Fruit fly (Drosophila melanogaster): ENCODE data around the gene CG32756.

CG32756 gene

dm6 chrX:5902701-5903100 is 42.8 kb upstream of the CG32756 start (continued):
- peak; percentile 41 for TF ChIP-seq sens (GFP tag)
- peak; percentile 32 for TF ChIP-seq lilli (GFP tag; optimal IDR thresholded peaks at IDR 0.05)

dm6 chrX:5904377-5905085 is 41.0 kb upstream of the CG32756 start:
- peak; percentile 71; the same call in 1 of the 3 replicates for TF ChIP-seq CG34422 (GFP tag; IDR thresholded peaks at IDR 0.05)
- no peak for TF ChIP-seq kay (GFP tag; optimal IDR thresholded peaks at IDR 0.05)
- no peak for TF ChIP-seq kah (GFP tag; optimal IDR thresholded peaks at IDR 0.05)
- no peak for TF ChIP-seq CG1603 (tag; optimal IDR thresholded peaks at IDR 0.05)
- TF ChIP-seq Six4 (GFP tag; optimal IDR thresholded peaks at IDR 0.05), result no peak
- no peak for TF ChIP-seq CG13775 (GFP tag; optimal IDR thresholded peaks at IDR 0.05)
- TF ChIP-seq CG12236 (GFP tag; optimal IDR thresholded peaks at IDR 0.05), result no peak
- no peak for TF ChIP-seq D (optimal IDR thresholded peaks at IDR 0.05)
- TF ChIP-seq D (GFP tag; optimal IDR thresholded peaks at IDR 0.05), result no peak
- peak; percentile 72 for TF ChIP-seq CG17385 (GFP tag; optimal IDR thresholded peaks at IDR 0.05)
- TF ChIP-seq CG15696 (tag; optimal IDR thresholded peaks at IDR 0.05), result no peak
- TF ChIP-seq Bteb2 (GFP tag; optimal IDR thresholded peaks at IDR 0.05), result no peak
- no peak for TF ChIP-seq PHDP (tag; optimal IDR thresholded peaks at IDR 0.05)
- no peak for TF ChIP-seq Nf-YB (GFP tag; optimal IDR thresholded peaks at IDR 0.05)
- no peak for TF ChIP-seq CG2116 (GFP tag; optimal IDR thresholded peaks at IDR 0.05)
- TF ChIP-seq cg (GFP tag; optimal IDR thresholded peaks at IDR 0.05), result peak; percentile 72
- TF ChIP-seq Atf3 (GFP tag; optimal IDR thresholded peaks at IDR 0.05), result no peak
- peak; percentile 51; the same call in 1 of the 2 replicates for TF ChIP-seq crol (GFP tag; IDR thresholded peaks at IDR 0.05)
- TF ChIP-seq CG18599 (GFP tag; optimal IDR thresholded peaks at IDR 0.05), result no peak
- no peak for TF ChIP-seq Side (GFP tag; optimal IDR thresholded peaks at IDR 0.05)
- no peak for TF ChIP-seq CG7987 (GFP tag; optimal IDR thresholded peaks at IDR 0.05)
- TF ChIP-seq fd3F (GFP tag; optimal IDR thresholded peaks at IDR 0.05), result no peak
- TF ChIP-seq CG6791 (GFP tag; IDR thresholded peaks at IDR 0.05; ENCODE audit: partially characterized antibody), result no peak
- no peak for TF ChIP-seq CG10209 (GFP tag; optimal IDR thresholded peaks at IDR 0.05)
- no peak for TF ChIP-seq ems (GFP tag; optimal IDR thresholded peaks at IDR 0.05)
- no peak for TF ChIP-seq CG4404 (GFP tag; IDR thresholded peaks at IDR 0.05)
- no peak for TF ChIP-seq lilli (GFP tag; optimal IDR thresholded peaks at IDR 0.05)
- no peak for TF ChIP-seq usp (GFP tag; optimal IDR thresholded peaks at IDR 0.05)
- TF ChIP-seq CG14667 (GFP tag; IDR thresholded peaks at IDR 0.05), result no peak
- TF ChIP-seq chinmo (GFP tag; IDR thresholded peaks at IDR 0.05; ENCODE audit: partially characterized antibody), result 0 out of 4 replicates have a peak, but pooled peaks have one; percentile 60
- TF ChIP-seq CG15269 (tag; optimal IDR thresholded peaks at IDR 0.05), result peak; percentile 17
- TF ChIP-seq CHES-1-like (GFP tag; optimal IDR thresholded peaks at IDR 0.05), result peak; percentile 0
- no peak for TF ChIP-seq D19B (GFP tag; optimal IDR thresholded peaks at IDR 0.05)
- TF ChIP-seq CG8290 (GFP tag; optimal IDR thresholded peaks at IDR 0.05), result no peak
- no peak for TF ChIP-seq CG8290 (tag; optimal IDR thresholded peaks at IDR 0.05)
- TF ChIP-seq Trl (optimal IDR thresholded peaks at IDR 0.05), result peak; percentile 65 to 82
- no peak for TF ChIP-seq Trl (GFP tag; optimal IDR thresholded peaks at IDR 0.05)
- TF ChIP-seq CG1832 (GFP tag; optimal IDR thresholded peaks at IDR 0.05), result peak; percentile 70
- TF ChIP-seq CG12071 (GFP tag; optimal IDR thresholded peaks at IDR 0.05), result no peak
- TF ChIP-seq maf-S (GFP tag; optimal IDR thresholded peaks at IDR 0.05), result no peak
- TF ChIP-seq Atf6 (GFP tag; IDR thresholded peaks at IDR 0.05), result no peak
- no peak for TF ChIP-seq Oli (tag; optimal IDR thresholded peaks at IDR 0.05)
- TF ChIP-seq ci (GFP tag; IDR thresholded peaks at IDR 0.05), result 0 out of 3 replicates have a peak, but pooled peaks have one; percentile 43
- no peak for TF ChIP-seq sug (tag; optimal IDR thresholded peaks at IDR 0.05)
- no peak for TF ChIP-seq CG7786 (GFP tag; optimal IDR thresholded peaks at IDR 0.05)
- TF ChIP-seq corto (GFP tag; optimal IDR thresholded peaks at IDR 0.05), result peak; percentile 63
- TF ChIP-seq h (optimal IDR thresholded peaks at IDR 0.05), result no peak
- TF ChIP-seq CG13296 (GFP tag; optimal IDR thresholded peaks at IDR 0.05), result no peak
